Worm (Caenorhabditis elegans) whole organism, L4 larva: Measurements from ENCODE around the gene mlt-4.

Experiments
- ZK546.5 ChIP-seq, 2 experiments: sonication (generic microtip); optimal IDR thresholded peaks; 2 replicates each; lab custom pipeline; 2017; ENCODE audit warnings: missing biosample characterization in 2 of 2, missing genetic modification characterization in 2 of 2
- lsy-2 ChIP-seq, 2 experiments: fragments of 150-350 bp in 1 of 2; sonication (generic microtip) in 1 of 2; optimal IDR thresholded peaks; 2 replicates each; lab custom pipeline; 2014 to 2017; ENCODE audit warnings: missing biosample characterization in 2 of 2, missing genetic modification characterization in 2 of 2
- sdz-12 ChIP-seq: fragments of 200-800 bp; sonication (Bioruptor generic); optimal IDR thresholded peaks from 2 replicates; lab custom pipeline; 2018; ENCODE audit warnings: mild to moderate bottlenecking, missing genetic modification characterization, missing compliant biosample characterization

DNA sequence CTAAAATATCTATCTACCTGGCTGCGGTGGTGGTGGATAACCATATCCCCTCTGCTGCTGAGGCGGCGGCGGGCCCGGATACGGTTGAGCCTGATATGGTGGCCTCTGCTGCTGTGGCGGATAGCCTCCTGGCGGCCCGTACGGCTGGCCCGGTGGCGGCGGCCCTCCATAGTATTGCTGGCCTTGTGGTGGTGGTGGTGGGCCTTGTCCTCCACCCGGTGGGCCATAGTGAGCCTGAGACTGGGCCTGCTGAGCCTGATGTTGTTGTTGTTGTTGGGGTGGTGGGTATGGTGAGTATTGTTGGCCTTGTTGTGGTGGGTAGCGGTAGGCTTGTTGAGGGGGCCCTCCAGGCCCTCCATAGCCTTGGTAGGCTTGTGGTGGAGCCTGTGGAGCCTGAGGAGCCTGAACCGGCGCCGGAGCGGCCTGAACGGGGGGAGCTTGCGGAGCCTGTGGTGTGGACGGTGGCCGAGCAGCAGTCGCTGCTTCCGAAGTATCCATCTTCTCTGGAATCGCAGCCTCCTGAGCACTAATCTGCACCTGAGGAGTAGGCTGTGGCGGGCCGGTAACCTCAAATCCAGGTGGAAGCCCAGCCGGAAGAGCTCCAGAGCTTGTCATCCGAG is 47.9 kb downstream of the mlt-4 start:
- TF ChIP-seq lsy-2 (tag; optimal IDR thresholded peaks at IDR 0.05; lab: Kevin White, UChicago) = no peak
- TF ChIP-seq ZK546.5 (tag; optimal IDR thresholded peaks at IDR 0.05; lab: Kevin White, UChicago) = no peak
- TF ChIP-seq sdz-12 = no peak
